Worm (Caenorhabditis elegans) whole organism, young adult: ENCODE data around the gene C06C3.4.

Experiments used
- B0035.1 ChIP-seq: sonication (generic microtip); optimal IDR thresholded peaks from 2 replicates; lab custom pipeline; 2016; ENCODE audit warnings: missing genetic modification characterization, mild to moderate bottlenecking, missing compliant biosample characterization, missing genotype, missing genetic modification reagents
- C06A6.2 ChIP-seq: fragments of 200-800 bp; sonication (Bioruptor generic); conservative IDR thresholded peaks from 2 replicates; pipeline ENCODE4 v1.3.6; 2022; ENCODE audit warnings: missing genetic modification characterization, missing compliant biosample characterization
- C17E4.6 ChIP-seq: fragments of 200-800 bp; sonication (Bioruptor generic); IDR thresholded peaks from 2 replicates; pipeline ENCODE4 v1.3.6; 2022; ENCODE audit warnings: missing genetic modification reagents, missing genetic modification characterization, missing compliant biosample characterization
- D2030.7 ChIP-seq: fragments of 200-800 bp; sonication (Bioruptor generic); IDR thresholded peaks from 2 replicates; pipeline ENCODE4 v1.3.6; 2022; ENCODE audit warnings: missing genetic modification reagents, missing genetic modification characterization, missing compliant biosample characterization
- F57A8.1 ChIP-seq: fragments of 200-800 bp; sonication (Bioruptor generic); optimal IDR thresholded peaks from 2 replicates; lab custom pipeline; 2018; ENCODE audit warnings: mild to moderate bottlenecking, missing genetic modification characterization, moderate library complexity, missing compliant biosample characterization
- K11D2.4 ChIP-seq: fragments of 200-800 bp; sonication (Bioruptor generic); IDR thresholded peaks from 2 replicates; pipeline ENCODE4 v1.3.6; 2022; ENCODE audit warnings: missing genetic modification reagents, missing genetic modification characterization, missing compliant biosample characterization
- K12H6.12 ChIP-seq: fragments of 200-800 bp; sonication (Bioruptor generic); optimal IDR thresholded peaks from 2 replicates; lab custom pipeline; 2018; ENCODE audit warnings: mild to moderate bottlenecking, missing genetic modification characterization, missing compliant biosample characterization
- Y53F4B.3 ChIP-seq: fragments of 200-800 bp; sonication (Bioruptor generic); IDR thresholded peaks from 2 replicates; pipeline ENCODE4 v1.3.6; 2022; ENCODE audit warnings: missing genetic modification reagents, missing genetic modification characterization, missing compliant biosample characterization
- Y56A3A.18 ChIP-seq: fragments of 200-800 bp; sonication (Bioruptor generic); IDR thresholded peaks from 2 replicates; pipeline ENCODE4 v1.3.6; 2022; ENCODE audit warnings: missing genetic modification reagents, missing genetic modification characterization, missing compliant biosample characterization
- Y67H2A.10 ChIP-seq: fragments of 200-800 bp; sonication (Bioruptor generic); conservative IDR thresholded peaks from 2 replicates; pipeline ENCODE4 v1.3.6; 2022; ENCODE audit warnings: missing genetic modification reagents, missing genetic modification characterization, missing compliant biosample characterization
- Y95B8A.8 ChIP-seq: fragments of 200-800 bp; sonication (Bioruptor generic); IDR thresholded peaks from 2 replicates; pipeline ENCODE4 v1.3.6; 2022; ENCODE audit warnings: missing genetic modification reagents, missing genetic modification characterization, missing compliant biosample characterization
- attf-6 ChIP-seq: fragments of 200-800 bp; sonication (Bioruptor generic); IDR thresholded peaks from 2 replicates; pipeline ENCODE4 v1.3.6; 2022; ENCODE audit warnings: missing genetic modification reagents, missing genetic modification characterization, missing compliant biosample characterization
- cebp-2 ChIP-seq: fragments of 200-800 bp; sonication (Bioruptor generic); IDR thresholded peaks from 2 replicates; pipeline ENCODE4 v1.3.6; 2022; ENCODE audit warnings: missing genetic modification characterization, missing compliant biosample characterization
- ceh-27 ChIP-seq: fragments of 200-800 bp; sonication (Bioruptor generic); optimal IDR thresholded peaks from 2 replicates; lab custom pipeline; 2018; ENCODE audit warnings: mild to moderate bottlenecking, missing genetic modification characterization, moderate library complexity, missing compliant biosample characterization
- ceh-40 ChIP-seq: fragments of 200-800 bp; sonication (Bioruptor generic); IDR thresholded peaks from 2 replicates; pipeline ENCODE4 v1.3.6; 2022; ENCODE audit warnings: missing genetic modification characterization, missing compliant biosample characterization
- ceh-58 ChIP-seq: fragments of 200-800 bp; sonication (Bioruptor generic); IDR thresholded peaks from 2 replicates; pipeline ENCODE4 v1.3.6; 2022; ENCODE audit warnings: missing genetic modification characterization, missing compliant biosample characterization
- ceh-91 ChIP-seq: fragments of 200-800 bp; sonication (Bioruptor generic); IDR thresholded peaks from 2 replicates; pipeline ENCODE4 v1.3.6; 2022; ENCODE audit warnings: missing genetic modification reagents, missing genetic modification characterization, missing compliant biosample characterization
- chd-7 ChIP-seq: sonication (generic microtip); optimal IDR thresholded peaks from 2 replicates; lab custom pipeline; 2016; ENCODE audit warnings: mild to moderate bottlenecking, missing genetic modification characterization, moderate library complexity, missing compliant biosample characterization
- egl-18 ChIP-seq: fragments of 200-800 bp; sonication (Bioruptor generic); IDR thresholded peaks from 2 replicates; pipeline ENCODE4 v1.3.6; 2022; ENCODE audit warnings: missing genetic modification reagents, missing genetic modification characterization, missing compliant biosample characterization
- him-1 ChIP-seq: sonication (generic microtip); optimal IDR thresholded peaks from 2 replicates; lab custom pipeline; 2016; ENCODE audit warnings: missing genotype, missing genetic modification reagents, missing genetic modification characterization, missing compliant biosample characterization
- hrde-1 ChIP-seq: sonication (generic microtip); optimal IDR thresholded peaks from 2 replicates; lab custom pipeline; 2016; ENCODE audit warnings: missing genetic modification characterization, mild to moderate bottlenecking, missing compliant biosample characterization, moderate library complexity, missing genotype, missing genetic modification reagents, borderline replicate concordance
- lag-1 ChIP-seq: fragments of 200-800 bp; sonication (Bioruptor generic); IDR thresholded peaks from 2 replicates; pipeline ENCODE4 v1.3.6; 2022; ENCODE audit warnings: missing genetic modification reagents, missing genetic modification characterization, missing compliant biosample characterization
- let-607 ChIP-seq, 2 experiments: fragments of 200-800 bp in 1 of 2; sonication (Bioruptor generic) in 1 of 2; sonication (generic microtip) in 1 of 2; optimal IDR thresholded peaks; 2 replicates each; lab custom pipeline; 2016 to 2018; ENCODE audit warnings: mild to moderate bottlenecking in 2 of 2, missing compliant biosample characterization in 2 of 2, missing genetic modification characterization in 2 of 2, moderate library complexity in 2 of 2, missing genotype in 1 of 2
- madf-3 ChIP-seq: fragments of 200-800 bp; sonication (Bioruptor generic); IDR thresholded peaks from 2 replicates; pipeline ENCODE4 v1.3.6; 2022; ENCODE audit warnings: missing genetic modification reagents, missing genetic modification characterization, missing compliant biosample characterization
- mes-4 ChIP-seq: sonication (generic microtip); optimal IDR thresholded peaks from 2 replicates; lab custom pipeline; 2016; ENCODE audit warnings: missing genotype, missing genetic modification characterization, missing compliant biosample characterization
- mxl-1 ChIP-seq: sonication (generic microtip); optimal IDR thresholded peaks from 2 replicates; lab custom pipeline; 2016; ENCODE audit warnings: missing genetic modification characterization, missing compliant biosample characterization
- nhr-179 ChIP-seq: sonication (generic microtip); optimal IDR thresholded peaks from 2 replicates; lab custom pipeline; 2016; ENCODE audit warnings: mild to moderate bottlenecking, missing genetic modification characterization, missing compliant biosample characterization
- nhr-27 ChIP-seq: fragments of 200-800 bp; sonication (Bioruptor generic); optimal IDR thresholded peaks from 2 replicates; lab custom pipeline; 2018; ENCODE audit warnings: mild to moderate bottlenecking, missing genetic modification characterization, moderate library complexity, missing compliant biosample characterization
- repo-1 ChIP-seq: sonication (generic microtip); optimal IDR thresholded peaks from 2 replicates; lab custom pipeline; 2017; ENCODE audit warnings: mild to moderate bottlenecking, missing genetic modification characterization, missing compliant biosample characterization
- sdz-38 ChIP-seq: sonication (generic microtip); optimal IDR thresholded peaks from 2 replicates; lab custom pipeline; 2016; ENCODE audit warnings: missing genotype, missing genetic modification characterization, missing compliant biosample characterization
- sea-2 ChIP-seq: fragments of 200-800 bp; sonication (Bioruptor generic); IDR thresholded peaks from 2 replicates; pipeline ENCODE4 v1.3.6; 2022; ENCODE audit warnings: missing genetic modification characterization, missing compliant biosample characterization
- snpc-1.1 ChIP-seq: sonication (generic microtip); optimal IDR thresholded peaks from 2 replicates; lab custom pipeline; 2017; ENCODE audit warnings: missing genetic modification characterization, mild to moderate bottlenecking, missing compliant biosample characterization, antibody characterized with exemption, moderate library complexity, missing genotype, missing genetic modification reagents; ENCODE audit not compliant: insufficient read depth
- snpc-3.4 ChIP-seq: sonication (generic microtip); optimal IDR thresholded peaks from 2 replicates; lab custom pipeline; 2017; ENCODE audit warnings: missing genetic modification characterization, mild to moderate bottlenecking, missing compliant biosample characterization, antibody characterized with exemption, moderate library complexity, missing genotype, missing genetic modification reagents
- sptf-2 ChIP-seq: fragments of 200-800 bp; sonication (Bioruptor generic); optimal IDR thresholded peaks from 2 replicates; lab custom pipeline; 2018; ENCODE audit warnings: mild to moderate bottlenecking, missing genetic modification characterization, missing compliant biosample characterization
- tbp1 ChIP-seq: fragments of 200-800 bp; sonication (Bioruptor generic); optimal IDR thresholded peaks from 2 replicates; lab custom pipeline; 2018; ENCODE audit warnings: mild to moderate bottlenecking, missing genetic modification characterization, missing compliant biosample characterization
- tbx-9 ChIP-seq: sonication (generic microtip); optimal IDR thresholded peaks from 2 replicates; lab custom pipeline; 2016; ENCODE audit warnings: borderline replicate concordance, missing genetic modification characterization, inconsistent platforms, missing compliant biosample characterization
- unc-130 ChIP-seq: sonication (generic microtip); optimal IDR thresholded peaks from 2 replicates; lab custom pipeline; 2016; ENCODE audit warnings: missing genetic modification reagents, missing genetic modification characterization, missing compliant biosample characterization
- xnd-1 ChIP-seq: sonication (generic microtip); optimal IDR thresholded peaks from 2 replicates; lab custom pipeline; 2016; ENCODE audit warnings: missing genotype, missing genetic modification reagents, missing genetic modification characterization, missing compliant biosample characterization
- ztf-18 ChIP-seq: sonication (generic microtip); optimal IDR thresholded peaks from 2 replicates; lab custom pipeline; 2016; ENCODE audit warnings: missing genotype, mild to moderate bottlenecking, missing genetic modification characterization, missing compliant biosample characterization
- ztf-26 ChIP-seq: sonication (generic microtip); optimal IDR thresholded peaks from 2 replicates; lab custom pipeline; 2017; ENCODE audit warnings: missing genetic modification characterization, missing compliant biosample characterization
- ztf-28 ChIP-seq: fragments of 200-800 bp; sonication (Bioruptor generic); IDR thresholded peaks from 2 replicates; pipeline ENCODE4 v1.3.6; 2022; ENCODE audit warnings: missing genetic modification reagents, missing genetic modification characterization, missing compliant biosample characterization
- ztf-6 ChIP-seq: fragments of 200-800 bp; sonication (Bioruptor generic); IDR thresholded peaks from 2 replicates; pipeline ENCODE4 v1.3.6; 2022; ENCODE audit warnings: missing genetic modification reagents, missing genetic modification characterization, missing compliant biosample characterization

Gene C06C3.4

DNA sequence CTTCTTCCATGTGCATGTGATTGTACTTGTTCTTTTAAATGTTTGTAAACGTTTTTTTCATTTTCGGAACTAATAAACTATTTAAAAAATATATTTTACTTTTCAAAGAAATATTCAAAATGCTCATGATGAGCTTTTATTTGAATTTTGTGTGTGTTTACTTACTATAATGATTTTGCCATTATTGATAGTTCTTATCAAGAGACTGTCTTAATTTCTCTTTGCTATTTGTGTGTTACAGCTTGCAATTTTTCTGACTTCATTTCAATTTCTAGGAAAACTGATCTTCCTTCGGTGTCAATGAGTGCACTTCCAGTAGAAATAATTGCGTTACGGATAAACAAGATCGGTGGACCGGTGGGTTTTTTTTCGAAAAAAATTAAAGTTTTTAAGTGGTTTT lies 1.7 kb downstream of the C06C3.4 start, which contains the start of gene C06C3.12:
TSS of gene C06C3.12 (plus strand) at position 301 of the 400 bp plus-strand sequence.
- TF ChIP-seq him-1 (tag; lab: Kevin White, UChicago), result no peak
- TF ChIP-seq repo-1 (tag; lab: Kevin White, UChicago), result no peak
- no peak for TF ChIP-seq nhr-27 (tag; lab: Kevin White, UChicago)
- TF ChIP-seq snpc-3.4 (tag; lab: Kevin White, UChicago), result no peak
- TF ChIP-seq egl-18, result no peak
- TF ChIP-seq xnd-1 (tag; lab: Kevin White, UChicago), result no peak
- TF ChIP-seq sea-2 (GFP tag; lab: Robert Waterston, UW), result no peak
- TF ChIP-seq cebp-2 (GFP tag; lab: Robert Waterston, UW), result no peak
- TF ChIP-seq madf-3 (GFP tag; lab: Robert Waterston, UW), result no peak
- TF ChIP-seq sptf-2 (GFP tag; lab: Kevin White, UChicago), result no peak
- no peak for TF ChIP-seq Y67H2A.10 (GFP tag; lab: Robert Waterston, UW)
- no peak for TF ChIP-seq D2030.7 (GFP tag; lab: Robert Waterston, UW)
- TF ChIP-seq, all 124 proteins: peak for 0

DNA sequence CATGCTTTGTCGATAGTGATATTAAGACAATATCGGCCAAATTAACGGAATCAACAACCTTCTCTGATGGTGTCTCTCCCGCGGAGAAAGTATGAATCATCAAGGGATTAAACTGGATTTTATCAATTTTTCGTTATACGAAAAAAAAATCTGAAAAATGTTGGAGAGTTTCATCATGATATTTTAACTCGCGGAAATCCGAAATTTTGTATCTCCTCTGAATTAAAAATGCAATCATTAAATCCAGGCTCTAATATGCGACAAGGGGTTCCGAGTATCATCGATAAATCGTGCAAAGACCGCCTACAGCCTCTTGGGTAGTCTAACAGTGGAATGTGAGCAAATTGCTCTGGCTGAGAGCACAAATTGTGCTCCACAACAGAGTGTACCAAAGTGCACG lies 4.1 kb downstream of the C06C3.4 start, which contains the start of gene C06C3.10:
TSS of gene C06C3.10 (minus strand) at position 101 of the 400 bp plus-strand sequence.
- TF ChIP-seq let-607 (tag; optimal IDR thresholded peaks at IDR 0.05; lab: Kevin White, UChicago) (no peak), ztf-18 (tag; lab: Kevin White, UChicago) (no peak), madf-3 (GFP tag; lab: Robert Waterston, UW) (no peak), Y95B8A.8 (no peak), ztf-28 (GFP tag; lab: Robert Waterston, UW) (no peak), nhr-179 (tag; lab: Kevin White, UChicago) (no peak), sdz-38 (tag; lab: Kevin White, UChicago) (no peak), ceh-40 (no peak), K11D2.4 (GFP tag; lab: Robert Waterston, UW) (no peak), ceh-27 (no peak), unc-130 (GFP tag; lab: Kevin White, UChicago) (no peak), Y56A3A.18 (GFP tag; lab: Robert Waterston, UW) (no peak), C06A6.2 (no peak), C17E4.6 (GFP tag; lab: Robert Waterston, UW) (no peak)

DNA sequence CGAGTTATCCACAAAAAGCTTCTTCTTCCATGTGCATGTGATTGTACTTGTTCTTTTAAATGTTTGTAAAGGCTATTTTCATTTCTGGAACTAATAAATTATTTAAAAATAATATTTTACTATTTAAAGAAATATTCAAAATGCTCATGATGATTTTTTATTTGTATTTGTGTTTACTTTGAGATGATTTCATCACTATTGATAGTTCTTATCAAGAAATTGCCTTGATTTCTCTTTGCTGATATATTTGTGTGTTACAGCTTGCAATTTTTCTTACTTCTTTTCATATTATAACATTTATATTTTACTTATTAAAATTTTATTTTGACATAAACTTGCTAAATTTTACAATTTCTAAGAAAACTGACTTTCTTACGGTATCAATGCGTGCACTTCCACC lies 5.1 kb downstream of the C06C3.4 start:
- no peak for TF ChIP-seq ceh-27
- TF ChIP-seq ztf-6 (GFP tag; lab: Robert Waterston, UW), result no peak
- no peak for TF ChIP-seq chd-7 (tag; lab: Kevin White, UChicago)
- TF ChIP-seq B0035.1 (tag; lab: Kevin White, UChicago), result no peak
- no peak for TF ChIP-seq ztf-26 (tag; lab: Kevin White, UChicago)
- TF ChIP-seq Y56A3A.18 (GFP tag; lab: Robert Waterston, UW), result no peak
- TF ChIP-seq tbp1 (GFP tag; lab: Kevin White, UChicago), result no peak
- no peak for TF ChIP-seq Y95B8A.8
- TF ChIP-seq ceh-91, result no peak
- no peak for TF ChIP-seq tbx-9 (tag; lab: Kevin White, UChicago)
- no peak for TF ChIP-seq mes-4
- TF ChIP-seq K12H6.12 (tag; lab: Kevin White, UChicago), result no peak

DNA sequence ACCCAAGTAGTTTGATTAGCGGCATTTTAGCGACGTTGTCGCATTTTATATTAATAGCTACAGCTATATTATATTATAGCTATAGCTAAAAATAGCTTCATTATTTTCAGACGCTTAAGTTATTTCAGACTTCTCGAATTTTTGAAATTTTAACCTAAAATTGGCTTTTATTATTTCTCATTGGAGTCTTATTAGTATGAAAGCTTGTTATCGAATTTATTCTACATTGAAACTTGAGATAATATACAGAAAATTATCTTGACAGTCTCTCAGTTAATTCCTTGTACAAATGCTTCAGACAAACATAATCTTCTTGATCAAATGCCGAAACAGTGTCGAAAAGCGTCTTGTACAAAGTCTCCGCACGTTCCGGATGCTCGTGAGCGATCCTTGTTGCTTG lies 6.7 kb downstream of the C06C3.4 start, which contains the start of gene srh-48:
TSS of gene srh-48 (plus strand) at position 301 of the 400 bp plus-strand sequence.
- no peak for TF ChIP-seq ztf-26 (tag; lab: Kevin White, UChicago)
- TF ChIP-seq ztf-18 (tag; lab: Kevin White, UChicago), result no peak
- no peak for TF ChIP-seq hrde-1
- no peak for TF ChIP-seq F57A8.1
- TF ChIP-seq ztf-6 (GFP tag; lab: Robert Waterston, UW), result no peak
- TF ChIP-seq tbp1 (GFP tag; lab: Kevin White, UChicago), result no peak
- TF ChIP-seq mxl-1 (tag; lab: Kevin White, UChicago), result no peak
- no peak for TF ChIP-seq C06A6.2
- no peak for TF ChIP-seq attf-6
- no peak for TF ChIP-seq lag-1 (GFP tag; lab: Robert Waterston, UW)
- TF ChIP-seq ceh-58 (GFP tag; lab: Robert Waterston, UW), result no peak
- no peak for TF ChIP-seq snpc-1.1 (tag; lab: Kevin White, UChicago)
- TF ChIP-seq him-1 (tag; lab: Kevin White, UChicago), result no peak
- TF ChIP-seq Y53F4B.3 (GFP tag; lab: Robert Waterston, UW), result no peak
